Fruit fly (Drosophila melanogaster): ENCODE results near the gene Taf8.

- TF ChIP-seq OdsH (GFP tag; optimal IDR thresholded peaks at IDR 0.05) (no peak), CrebA (GFP tag; optimal IDR thresholded peaks at IDR 0.05; ENCODE audit: borderline replicate concordance) (no peak), Abd-B (GFP tag; optimal IDR thresholded peaks at IDR 0.05) (no peak), Hr78 (GFP tag; optimal IDR thresholded peaks at IDR 0.05) (no peak), woc (GFP tag; optimal IDR thresholded peaks at IDR 0.05) (no peak), brk (GFP tag; optimal IDR thresholded peaks at IDR 0.05) (no peak), CG9705 (GFP tag; optimal IDR thresholded peaks at IDR 0.05) (no peak), lola (GFP tag; optimal IDR thresholded peaks at IDR 0.05) (no peak), Jra (GFP tag; optimal IDR thresholded peaks at IDR 0.05) (no peak), Hnf4 (GFP tag; optimal IDR thresholded peaks at IDR 0.05) (no peak), Dfd (GFP tag; optimal IDR thresholded peaks at IDR 0.05) (no peak)
These were observed 23.8 kb downstream of the Taf8 start for dm6 chrX:18125520-18125919.

All from whole organism, wandering third instar larva.